Fruit fly (Drosophila melanogaster): ENCODE measurements around the gene spo.

DNA sequence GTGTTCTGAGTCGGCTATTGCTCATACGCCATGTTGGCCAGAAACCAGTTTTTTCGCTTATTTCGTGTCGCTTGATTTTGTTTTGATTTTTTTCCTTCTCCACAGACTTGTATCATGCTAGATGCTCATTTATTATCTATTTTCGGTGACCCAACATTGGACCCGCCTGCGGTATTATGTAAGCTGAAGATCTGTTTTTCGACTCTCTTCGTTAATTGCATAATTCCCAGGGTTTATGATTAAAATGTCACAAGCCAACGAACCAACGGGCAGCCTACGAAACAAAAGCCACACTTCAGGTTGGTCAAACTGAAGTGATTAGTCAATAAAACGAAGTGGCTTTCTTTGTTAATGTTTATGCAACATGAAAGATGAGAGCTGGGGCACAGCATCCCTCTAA is 13.8 kb downstream of the spo start:
- TF ChIP-seq Pif1A (GFP tag; optimal IDR thresholded peaks at IDR 0.05) (no peak), EcR (GFP tag; optimal IDR thresholded peaks at IDR 0.05) (no peak), gl (tag; optimal IDR thresholded peaks at IDR 0.05) (no peak), CG8301 (tag; optimal IDR thresholded peaks at IDR 0.05) (no peak), CG17806 (tag; optimal IDR thresholded peaks at IDR 0.05) (no peak), CG12605 (GFP tag; IDR thresholded peaks at IDR 0.05) (no peak), CG13204 (GFP tag; optimal IDR thresholded peaks at IDR 0.05) (no peak), CG9948 (tag; optimal IDR thresholded peaks at IDR 0.05) (no peak), Snoo (tag; optimal IDR thresholded peaks at IDR 0.05) (no peak), CG15710 (tag; optimal IDR thresholded peaks at IDR 0.05) (no peak), CG10348 (GFP tag; IDR thresholded peaks at IDR 0.05) (no peak), CG14655 (GFP tag; optimal IDR thresholded peaks at IDR 0.05) (no peak), CG4496 (GFP tag; IDR thresholded peaks at IDR 0.05) (no peak)
